Worm (Caenorhabditis elegans) whole organism, midembryonic: Measurements from ENCODE around the gene mpz-3.

Source experiments
- cog-1 ChIP-seq: sonication (generic microtip); optimal IDR thresholded peaks from 2 replicates; lab custom pipeline; 2016; ENCODE audit warnings: missing genetic modification characterization, missing compliant biosample characterization
- flt-1 ChIP-seq: fragments of 200-800 bp; sonication (Bioruptor generic); IDR thresholded peaks from 2 replicates; pipeline ENCODE4 v1.3.6; 2022; ENCODE audit warnings: missing genetic modification characterization, missing compliant biosample characterization
- klf-2 ChIP-seq: fragments of 200-800 bp; sonication (Bioruptor generic); conservative IDR thresholded peaks from 2 replicates; pipeline ENCODE4 v1.3.6; 2022; ENCODE audit warnings: missing genetic modification reagents, missing genetic modification characterization, missing compliant biosample characterization
- med-1 ChIP-seq: sonication (generic microtip); optimal IDR thresholded peaks from 2 replicates; lab custom pipeline; 2017; ENCODE audit warnings: missing genetic modification characterization, mild to moderate bottlenecking, missing compliant biosample characterization, antibody characterized with exemption, missing genetic modification reagents; ENCODE audit not compliant: insufficient read depth
- ref-1 ChIP-seq: fragments of 200-800 bp; sonication (Bioruptor generic); conservative IDR thresholded peaks from 2 replicates; pipeline ENCODE4 v1.3.6; 2022; ENCODE audit warnings: missing genetic modification reagents, missing genetic modification characterization, missing compliant biosample characterization
- tab-1 ChIP-seq: fragments of 200-800 bp; sonication (Bioruptor generic); IDR thresholded peaks from 2 replicates; pipeline ENCODE4 v1.3.6; 2022; ENCODE audit warnings: missing genetic modification characterization, missing compliant biosample characterization
- ztf-23 ChIP-seq: fragments of 200-800 bp; sonication (Bioruptor generic); IDR thresholded peaks from 2 replicates; pipeline ENCODE4 v1.3.6; 2022; ENCODE audit warnings: missing genetic modification reagents, missing genetic modification characterization, missing compliant biosample characterization
- ztf-29 ChIP-seq: fragments of 200-800 bp; sonication (Bioruptor generic); IDR thresholded peaks from 2 replicates; pipeline ENCODE4 v1.3.6; 2022; ENCODE audit warnings: missing genetic modification reagents, missing genetic modification characterization, missing compliant biosample characterization

ce11 chrII:6598050-6598449, 32.9 kb upstream of the mpz-3 start, which contains the start of gene dnj-8:
- TF ChIP-seq ztf-23 (peak; percentile 43; the same call in 1 of the 2 replicates), cog-1 (tag; lab: Kevin White, UChicago) (no peak), tab-1 (GFP tag; lab: Robert Waterston, UW) (no peak), flt-1 (no peak), klf-2 (GFP tag; lab: Robert Waterston, UW) (no peak), ref-1 (no peak), med-1 (no peak), ztf-29 (GFP tag; lab: Robert Waterston, UW) (no peak)
